Worm (Caenorhabditis elegans) whole organism, L3 larva: ENCODE results near the gene T05A8.2.

ENCODE experiments used
- nhr-25 ChIP-seq: sonication (generic microtip); optimal IDR thresholded peaks from 2 replicates; lab custom pipeline; 2017; ENCODE audit warnings: missing biosample characterization, missing genetic modification characterization
- nhr-77 ChIP-seq: fragments of 150-350 bp; optimal IDR thresholded peaks from 2 replicates; lab custom pipeline; 2014; ENCODE audit warnings: missing biosample characterization, missing genetic modification characterization

- TF ChIP-seq nhr-77 (tag; lab: Kevin White, UChicago), result no peak
- no peak for TF ChIP-seq nhr-25 (tag; lab: Kevin White, UChicago)
These were observed 26.0 kb downstream of the T05A8.2 start for ce11 chrII:2684783-2685182.
